Worm (Caenorhabditis elegans) whole organism, L1 larva: ENCODE data around the gene cyp-14A1.

ENCODE experiments used
- C04F5.9 ChIP-seq: sonication (generic microtip); optimal IDR thresholded peaks from 2 replicates; lab custom pipeline; 2016; ENCODE audit warnings: missing genetic modification characterization, missing compliant biosample characterization
- F16B12.6 ChIP-seq: fragments of 150-350 bp; optimal IDR thresholded peaks from 2 replicates; lab custom pipeline; 2014; ENCODE audit warnings: missing biosample characterization, missing genetic modification characterization
- alr-1 ChIP-seq: fragments of 200-800 bp; sonication (Bioruptor generic); optimal IDR thresholded peaks from 2 replicates; lab custom pipeline; 2018; ENCODE audit warnings: borderline replicate concordance, mild to moderate bottlenecking, missing genetic modification characterization, missing compliant biosample characterization
- aly-2 ChIP-seq: fragments of 150-350 bp; optimal IDR thresholded peaks from 2 replicates; lab custom pipeline; 2014; ENCODE audit warnings: missing biosample characterization, missing genetic modification characterization
- blmp-1 ChIP-seq: fragments of 150-350 bp; optimal IDR thresholded peaks from 2 replicates; lab custom pipeline; 2014; ENCODE audit warnings: missing biosample characterization, missing genetic modification characterization
- ceh-82 ChIP-seq, 3 experiments: fragments of 150-350 bp in 1 of 3; sonication (generic microtip) in 2 of 3; optimal IDR thresholded peaks; 2 replicates each; lab custom pipeline; 2014 to 2017; ENCODE audit warnings: missing biosample characterization in 3 of 3, missing genetic modification characterization in 3 of 3
- ceh-90 ChIP-seq: sonication (generic microtip); optimal IDR thresholded peaks from 2 replicates; lab custom pipeline; 2016; ENCODE audit warnings: missing genetic modification characterization, missing compliant biosample characterization
- efl-1 ChIP-seq, 4 experiments: fragments of 150-350 bp; optimal IDR thresholded peaks in 3 of 4; peaks in 1 of 4; 1 replicate in 1 of 4; 2 replicates in 3 of 4; lab custom pipeline; 2014; ENCODE audit warnings: missing biosample characterization in 2 of 4, missing genetic modification characterization in 2 of 4, missing genetic modification reagents in 2 of 4
- efl-3 ChIP-seq: fragments of 200-800 bp; sonication (Bioruptor generic); optimal IDR thresholded peaks from 2 replicates; lab custom pipeline; 2018; ENCODE audit warnings: mild to moderate bottlenecking, missing genetic modification characterization, missing compliant biosample characterization
- elt-2 ChIP-seq: sonication (generic microtip); optimal IDR thresholded peaks from 2 replicates; lab custom pipeline; 2016; ENCODE audit warnings: missing genetic modification characterization, mild to moderate bottlenecking, inconsistent platforms, missing compliant biosample characterization, missing genetic modification reagents
- elt-3 ChIP-seq, 6 experiments: fragments of 150-350 bp in 1 of 6; sonication (generic microtip); optimal IDR thresholded peaks; 2 replicates each; lab custom pipeline; 2017 to 2018; ENCODE audit warnings: missing biosample characterization in 6 of 6, missing genetic modification characterization in 6 of 6, inconsistent platforms in 1 of 6
- ets-5 ChIP-seq: fragments of 200-800 bp; sonication (Bioruptor generic); IDR thresholded peaks from 2 replicates; pipeline ENCODE4 v1.3.6; 2022; ENCODE audit warnings: missing genetic modification characterization, missing compliant biosample characterization
- hlh-17 ChIP-seq: fragments of 200-800 bp; sonication (Bioruptor generic); optimal IDR thresholded peaks from 2 replicates; lab custom pipeline; 2018; ENCODE audit warnings: missing genetic modification characterization, mild to moderate bottlenecking, missing compliant biosample characterization, moderate library complexity, borderline replicate concordance
- hlh-4 ChIP-seq: sonication (generic microtip); optimal IDR thresholded peaks from 2 replicates; lab custom pipeline; 2016; ENCODE audit warnings: mild to moderate bottlenecking, missing genetic modification characterization, missing compliant biosample characterization
- jun-1 ChIP-seq: fragments of 150-350 bp; optimal IDR thresholded peaks from 2 replicates; lab custom pipeline; 2014; ENCODE audit warnings: missing biosample characterization, missing genetic modification reagents, missing genetic modification characterization
- lin-13 ChIP-seq: fragments of 150-350 bp; optimal IDR thresholded peaks from 2 replicates; lab custom pipeline; 2014; ENCODE audit warnings: missing biosample characterization, missing genetic modification reagents, missing genetic modification characterization
- lin-14 ChIP-seq: fragments of 200-800 bp; sonication (Bioruptor generic); optimal IDR thresholded peaks from 2 replicates; lab custom pipeline; 2018; ENCODE audit warnings: mild to moderate bottlenecking, missing genetic modification characterization, moderate library complexity, missing compliant biosample characterization
- lin-35 ChIP-seq, 2 experiments: fragments of 150-350 bp; optimal IDR thresholded peaks; 2 replicates each; lab custom pipeline; 2014; ENCODE audit warnings: missing biosample characterization in 2 of 2, missing genetic modification characterization in 2 of 2, missing genetic modification reagents in 2 of 2
- lsy-2 ChIP-seq, 2 experiments: fragments of 150-350 bp; optimal IDR thresholded peaks; 2 replicates each; lab custom pipeline; 2014; ENCODE audit warnings: missing biosample characterization in 2 of 2, missing genetic modification characterization in 2 of 2
- mdl-1 ChIP-seq, 2 experiments: fragments of 150-350 bp; optimal IDR thresholded peaks; 2 replicates each; lab custom pipeline; 2014 to 2017; ENCODE audit warnings: missing biosample characterization in 2 of 2, missing genetic modification characterization in 2 of 2, inconsistent platforms in 1 of 2
- mep-1 ChIP-seq: fragments of 150-350 bp; optimal IDR thresholded peaks from 2 replicates; lab custom pipeline; 2014; ENCODE audit warnings: missing biosample characterization, missing genetic modification characterization
- nhr-19 ChIP-seq: fragments of 200-800 bp; sonication (Bioruptor generic); conservative IDR thresholded peaks from 2 replicates; pipeline ENCODE4 v1.3.6; 2022; ENCODE audit warnings: missing genetic modification characterization, missing compliant biosample characterization
- nhr-20 ChIP-seq: sonication (generic microtip); optimal IDR thresholded peaks from 2 replicates; lab custom pipeline; 2016; ENCODE audit warnings: mild to moderate bottlenecking, missing genetic modification characterization, missing compliant biosample characterization
- nhr-28 ChIP-seq: fragments of 150-350 bp; optimal IDR thresholded peaks from 2 replicates; lab custom pipeline; 2014; ENCODE audit warnings: missing biosample characterization, missing genetic modification characterization
- nhr-71 ChIP-seq: sonication (generic microtip); optimal IDR thresholded peaks from 2 replicates; lab custom pipeline; 2016; ENCODE audit warnings: mild to moderate bottlenecking, missing genetic modification characterization, moderate library complexity, missing compliant biosample characterization
- nhr-85 ChIP-seq: sonication (generic microtip); peaks from one replicate; lab custom pipeline; 2016; ENCODE audit warnings: missing genetic modification characterization, inconsistent platforms, missing compliant biosample characterization
- nhr-90 ChIP-seq: sonication (generic microtip); optimal IDR thresholded peaks from 2 replicates; lab custom pipeline; 2016; ENCODE audit warnings: mild to moderate bottlenecking, missing genetic modification characterization, missing compliant biosample characterization; ENCODE audit not compliant: poor library complexity
- pqm-1 ChIP-seq: sonication (generic microtip); optimal IDR thresholded peaks from 3 replicates; lab custom pipeline; 2017; ENCODE audit warnings: missing biosample characterization, missing genetic modification characterization
- snpc-4 ChIP-seq: fragments of 150-350 bp; optimal IDR thresholded peaks from 2 replicates; lab custom pipeline; 2014; ENCODE audit warnings: missing biosample characterization, missing genetic modification characterization
- snu-23 ChIP-seq: sonication (generic microtip); optimal IDR thresholded peaks from 2 replicates; lab custom pipeline; 2016; ENCODE audit warnings: missing genetic modification characterization, missing compliant biosample characterization
- swsn-7 ChIP-seq: sonication (generic microtip); optimal IDR thresholded peaks from 2 replicates; lab custom pipeline; 2016; ENCODE audit warnings: missing genetic modification characterization, missing compliant biosample characterization
- tbx-2 ChIP-seq: sonication (generic microtip); optimal IDR thresholded peaks from 2 replicates; lab custom pipeline; 2016; ENCODE audit warnings: missing genetic modification characterization, missing compliant biosample characterization
- unc-130 ChIP-seq: fragments of 150-350 bp; optimal IDR thresholded peaks from 2 replicates; lab custom pipeline; 2017; ENCODE audit warnings: missing biosample characterization, missing genetic modification characterization, inconsistent platforms
- vab-15 ChIP-seq: sonication (generic microtip); optimal IDR thresholded peaks from 2 replicates; lab custom pipeline; 2017; ENCODE audit warnings: missing genotype, mild to moderate bottlenecking, missing genetic modification characterization, missing compliant biosample characterization
- xbp-1 ChIP-seq: sonication (generic microtip); optimal IDR thresholded peaks from 2 replicates; lab custom pipeline; 2016; ENCODE audit warnings: missing genetic modification characterization, missing compliant biosample characterization
- zag-1 ChIP-seq: fragments of 150-350 bp; optimal IDR thresholded peaks from 2 replicates; lab custom pipeline; 2014; ENCODE audit warnings: missing biosample characterization, missing genetic modification characterization
- zip-4 ChIP-seq: fragments of 200-800 bp; sonication (Bioruptor generic); optimal IDR thresholded peaks from 2 replicates; lab custom pipeline; 2018; ENCODE audit warnings: mild to moderate bottlenecking, missing genetic modification characterization, moderate library complexity, missing compliant biosample characterization
- ztf-11 ChIP-seq, 2 experiments: sonication (generic microtip); optimal IDR thresholded peaks; 2 replicates each; lab custom pipeline; 2016 to 2017; ENCODE audit warnings: missing genetic modification characterization in 2 of 2, missing biosample characterization in 1 of 2, missing compliant biosample characterization in 1 of 2

The cyp-14A1 gene

ce11 chrX:13267230-13267629 lies at the start of gene cyp-14A1:
TSS of gene cyp-14A1 (minus strand) at chrX:13267355.
- TF ChIP-seq nhr-20 (tag; lab: Kevin White, UChicago), result peak; percentile 43
- TF ChIP-seq elt-3 (tag; optimal IDR thresholded peaks at IDR 0.05; lab: Kevin White, UChicago), result peak in 3 of 6 experiments; percentile 35 to 56 (median 48)
- no peak for TF ChIP-seq ceh-90 (tag; lab: Kevin White, UChicago)
- TF ChIP-seq nhr-85, result peak; percentile 45

- peak; percentile 43 for TF ChIP-seq mep-1 (tag; lab: Kevin White, UChicago)
- TF ChIP-seq nhr-19 (GFP tag; lab: Robert Waterston, UW), result peak; percentile 28
- peak in 1 of 2 experiments; percentile 48 for TF ChIP-seq lin-35 (GFP tag; optimal IDR thresholded peaks at IDR 0.05; lab: Kevin White, UChicago)
- TF ChIP-seq snpc-4, result no peak
- TF ChIP-seq elt-3 (tag; optimal IDR thresholded peaks at IDR 0.05; lab: Kevin White, UChicago), result peak in 1 of 6 experiments; percentile 87
- no peak for TF ChIP-seq zip-4 (GFP tag; lab: Kevin White, UChicago)
- peak; percentile 26 for TF ChIP-seq tbx-2
- TF ChIP-seq snu-23 (GFP tag; lab: Kevin White, UChicago), result peak; percentile 7
- TF ChIP-seq nhr-71 (tag; lab: Kevin White, UChicago), result peak; percentile 75
- peak in 1 of 2 experiments; percentile 5 for TF ChIP-seq mdl-1 (tag; optimal IDR thresholded peaks at IDR 0.05; lab: Kevin White, UChicago)
- TF ChIP-seq ztf-11 (tag; optimal IDR thresholded peaks at IDR 0.05; lab: Kevin White, UChicago), result no peak
- TF ChIP-seq nhr-20 (tag; lab: Kevin White, UChicago), result peak; percentile 55
- TF ChIP-seq nhr-85, result peak; percentile 89
- TF ChIP-seq unc-130 (tag; lab: Kevin White, UChicago), result peak; percentile 28
- no peak for TF ChIP-seq zag-1 (tag; lab: Kevin White, UChicago)
- peak; percentile 41 for TF ChIP-seq blmp-1 (tag; lab: Kevin White, UChicago)
- TF ChIP-seq vab-15 (tag; lab: Kevin White, UChicago), result peak; percentile 46
- peak; percentile 52 for TF ChIP-seq lin-14 (GFP tag; lab: Kevin White, UChicago)
Observed at ce11 chrX:13315093-13315492, 47.9 kb upstream of the cyp-14A1 start.

- TF ChIP-seq hlh-4 (tag; lab: Kevin White, UChicago), result no peak
- TF ChIP-seq elt-2, result peak; percentile 55
- peak in 1 of 2 experiments; percentile 22 for TF ChIP-seq lin-35 (GFP tag; optimal IDR thresholded peaks at IDR 0.05; lab: Kevin White, UChicago)
- no peak for TF ChIP-seq aly-2 (tag; lab: Kevin White, UChicago)
- TF ChIP-seq swsn-7 (tag; lab: Kevin White, UChicago), result no peak
- TF ChIP-seq efl-3 (GFP tag; lab: Kevin White, UChicago), result no peak
- TF ChIP-seq ceh-90 (tag; lab: Kevin White, UChicago), result no peak
- no peak for TF ChIP-seq F16B12.6 (tag; lab: Kevin White, UChicago)
- no peak for TF ChIP-seq nhr-28
- no peak for TF ChIP-seq lsy-2 (tag; optimal IDR thresholded peaks at IDR 0.05; lab: Kevin White, UChicago)
- TF ChIP-seq efl-1 (optimal IDR thresholded peaks at IDR 0.05; lab: Kevin White, UChicago), result no peak
- TF ChIP-seq efl-1 (GFP tag; optimal IDR thresholded peaks at IDR 0.05 in 1 of 2; lab: Kevin White, UChicago), result peak in 1 of 2 experiments; percentile 90
- TF ChIP-seq hlh-17 (GFP tag; lab: Kevin White, UChicago), result no peak
- no peak for TF ChIP-seq elt-3 (tag; optimal IDR thresholded peaks at IDR 0.05; lab: Kevin White, UChicago)
- no peak for TF ChIP-seq lin-13 (GFP tag; lab: Kevin White, UChicago)
Observed at ce11 chrX:13311641-13312423, 44.7 kb upstream of the cyp-14A1 start, which contains the start of gene F46G10.1. TSS of gene F46G10.1 (minus strand) at chrX:13311755.

- TF ChIP-seq jun-1 (tag; lab: Kevin White, UChicago), result peak; percentile 12
- peak; percentile 76 for TF ChIP-seq pqm-1 (tag; lab: Kevin White, UChicago)
- TF ChIP-seq elt-2, result peak; percentile 88
- peak in 1 of 2 experiments; percentile 30 for TF ChIP-seq mdl-1 (tag; optimal IDR thresholded peaks at IDR 0.05; lab: Kevin White, UChicago)
- TF ChIP-seq nhr-90 (tag; lab: Kevin White, UChicago), result peak; percentile 13
- TF ChIP-seq ceh-82 (tag; optimal IDR thresholded peaks at IDR 0.05; lab: Kevin White, UChicago), result no peak
- TF ChIP-seq xbp-1 (tag; lab: Kevin White, UChicago), result no peak
- peak; percentile 22 for TF ChIP-seq lin-14 (GFP tag; lab: Kevin White, UChicago)
- peak in 1 of 2 experiments; percentile 60 for TF ChIP-seq lin-35 (GFP tag; optimal IDR thresholded peaks at IDR 0.05; lab: Kevin White, UChicago)
- TF ChIP-seq alr-1 (tag; lab: Kevin White, UChicago), result no peak
- no peak for TF ChIP-seq ets-5 (GFP tag; lab: Robert Waterston, UW)
- no peak for TF ChIP-seq C04F5.9 (tag; lab: Kevin White, UChicago)
- peak; percentile 19 for TF ChIP-seq nhr-20 (tag; lab: Kevin White, UChicago)
- TF ChIP-seq, all 84 proteins: peak for 8
Observed at ce11 chrX:13310763-13311162, 43.6 kb upstream of the cyp-14A1 start.
